Worm (Caenorhabditis elegans) whole organism, late embryonic: ENCODE results near the gene str-252.

Source experiments
- C38D4.7 ChIP-seq: fragments of 200-800 bp; sonication (Bioruptor generic); optimal IDR thresholded peaks from 2 replicates; lab custom pipeline; 2018; ENCODE audit warnings: mild to moderate bottlenecking, missing genetic modification characterization, moderate library complexity, missing compliant biosample characterization
- F13H6.1 ChIP-seq: sonication (generic microtip); optimal IDR thresholded peaks from 2 replicates; lab custom pipeline; 2016; ENCODE audit warnings: missing genetic modification characterization, missing compliant biosample characterization
- ama-1 ChIP-seq: fragments of 150-350 bp; optimal IDR thresholded peaks from 2 replicates; lab custom pipeline; 2014
- ceh-6 ChIP-seq: fragments of 200-800 bp; sonication (Bioruptor generic); optimal IDR thresholded peaks from 2 replicates; lab custom pipeline; 2018; ENCODE audit warnings: mild to moderate bottlenecking, missing genetic modification characterization, missing compliant biosample characterization
- ceh-9 ChIP-seq: sonication (generic microtip); optimal IDR thresholded peaks from 2 replicates; lab custom pipeline; 2016; ENCODE audit warnings: mild to moderate bottlenecking, missing genetic modification characterization, inconsistent platforms, missing compliant biosample characterization
- fkh-10 ChIP-seq: fragments of 150-350 bp; optimal IDR thresholded peaks from 2 replicates; lab custom pipeline; 2014; ENCODE audit warnings: missing biosample characterization, missing genetic modification reagents, missing genetic modification characterization
- tbx-7 ChIP-seq: sonication (generic microtip); optimal IDR thresholded peaks from 2 replicates; lab custom pipeline; 2016; ENCODE audit warnings: missing genotype, missing genetic modification characterization, missing compliant biosample characterization
- unc-86 ChIP-seq: sonication (generic microtip); optimal IDR thresholded peaks from 2 replicates; lab custom pipeline; 2016; ENCODE audit warnings: missing genetic modification characterization, missing compliant biosample characterization

- no peak for TF ChIP-seq ama-1 (lab: Kevin White, UChicago)
- TF ChIP-seq ceh-9 (tag; lab: Kevin White, UChicago): no peak
- TF ChIP-seq C38D4.7 (GFP tag; lab: Kevin White, UChicago): no peak
- TF ChIP-seq tbx-7 (tag; lab: Kevin White, UChicago): no peak
- no peak for TF ChIP-seq F13H6.1 (tag; lab: Kevin White, UChicago)
- TF ChIP-seq unc-86: no peak
- no peak for TF ChIP-seq ceh-6 (GFP tag; lab: Kevin White, UChicago)
- TF ChIP-seq fkh-10 (GFP tag; lab: Kevin White, UChicago): no peak
Measured at ce11 chrV:13908120-13908915, 8.0 kb upstream of the str-252 start.
